Fruit fly (Drosophila melanogaster) whole organism, embryonic: ENCODE measurements around the gene cd.

Source experiments
- Adf1 ChIP-seq: fragments of 200-800 bp; sonication (Bioruptor generic); IDR thresholded peaks from 2 replicates; pipeline ENCODE4 v1.3.6; 2022; ENCODE audit warnings: missing biosample characterization, missing genetic modification characterization
- Antp ChIP-seq: fragments of 200-800 bp; sonication (Bioruptor generic); optimal IDR thresholded peaks from 3 replicates; lab custom pipeline; 2016; ENCODE audit warnings: missing biosample characterization, missing genetic modification characterization
- Bgb ChIP-seq: fragments of 200-800 bp; sonication (Bioruptor generic); IDR thresholded peaks from 2 replicates; pipeline ENCODE4 v1.3.6; 2022; ENCODE audit warnings: missing biosample characterization, missing genetic modification characterization; ENCODE audit not compliant: partially characterized antibody
- CG10209 ChIP-seq: fragments of 200-800 bp; sonication (Bioruptor generic); optimal IDR thresholded peaks from 3 replicates; lab custom pipeline; 2017; ENCODE audit warnings: missing biosample characterization, mild to moderate bottlenecking, missing genetic modification characterization, missing genetic modification reagents
- CG10267 ChIP-seq: fragments of 200-800 bp; sonication (Bioruptor generic); optimal IDR thresholded peaks from 2 replicates; lab custom pipeline; 2018; ENCODE audit warnings: missing biosample characterization, mild to moderate bottlenecking, missing genetic modification characterization, moderate library complexity
- CG10565 ChIP-seq: fragments of 200-800 bp; sonication (Bioruptor generic); optimal IDR thresholded peaks from 3 replicates; lab custom pipeline; 2016; ENCODE audit warnings: missing biosample characterization, mild to moderate bottlenecking, missing genetic modification characterization
- CG10979 ChIP-seq: fragments of 200-800 bp; sonication (Bioruptor generic); optimal IDR thresholded peaks from 2 replicates; lab custom pipeline; 2018; ENCODE audit warnings: missing biosample characterization, mild to moderate bottlenecking, missing genetic modification characterization, moderate library complexity
- CG11456 ChIP-seq: fragments of 200-800 bp; sonication (Bioruptor generic); IDR thresholded peaks from 3 replicates; pipeline ENCODE4 v1.3.6; 2022; ENCODE audit warnings: missing biosample characterization, missing genetic modification characterization
- CG11723 ChIP-seq: fragments of 200-800 bp; sonication (Bioruptor generic); optimal IDR thresholded peaks from 2 replicates; lab custom pipeline; 2017; ENCODE audit warnings: missing biosample characterization, mild to moderate bottlenecking, missing genetic modification characterization
- CG12391 ChIP-seq: fragments of 200-800 bp; sonication (Bioruptor generic); optimal IDR thresholded peaks from 3 replicates; lab custom pipeline; 2018; ENCODE audit warnings: missing biosample characterization, mild to moderate bottlenecking, missing genetic modification characterization, moderate library complexity
- CG1529 ChIP-seq: fragments of 200-800 bp; sonication (Bioruptor generic); optimal IDR thresholded peaks from 3 replicates; lab custom pipeline; 2018; ENCODE audit warnings: missing biosample characterization, missing genetic modification characterization
- CG30020 ChIP-seq: fragments of 200-800 bp; optimal IDR thresholded peaks from 2 replicates; lab custom pipeline; 2019; ENCODE audit warnings: missing biosample characterization, mild to moderate bottlenecking, missing genetic modification characterization, moderate library complexity
- CG34422 ChIP-seq: fragments of 200-800 bp; sonication (Bioruptor generic); IDR thresholded peaks from 3 replicates; pipeline ENCODE4 v1.3.6; 2022; ENCODE audit warnings: missing biosample characterization, missing genetic modification characterization
- CG5953 ChIP-seq: fragments of 200-800 bp; sonication (Bioruptor generic); IDR thresholded peaks from 2 replicates; pipeline ENCODE4 v1.3.6; 2022; ENCODE audit warnings: missing biosample characterization, missing genetic modification characterization
- CG7556 ChIP-seq: fragments of 200-800 bp; sonication (Bioruptor generic); optimal IDR thresholded peaks from 2 replicates; lab custom pipeline; 2017; ENCODE audit warnings: missing biosample characterization, mild to moderate bottlenecking, missing genetic modification characterization
- CG7987 ChIP-seq: fragments of 200-800 bp; sonication (Bioruptor generic); optimal IDR thresholded peaks from 2 replicates; lab custom pipeline; 2018; ENCODE audit warnings: missing biosample characterization, mild to moderate bottlenecking, missing genetic modification characterization, moderate library complexity
- D ChIP-seq, 2 experiments: fragments of 200-800 bp in 1 of 2; fragments of >200 bp in 1 of 2; sonication (Bioruptor generic) in 1 of 2; optimal IDR thresholded peaks; 2 replicates in 1 of 2; 3 replicates in 1 of 2; lab custom pipeline; 2017; ENCODE audit warnings: mild to moderate bottlenecking in 1 of 2, missing biosample characterization in 1 of 2, missing genetic modification characterization in 1 of 2, missing genetic modification reagents in 1 of 2
- D19A ChIP-seq: fragments of 200-800 bp; optimal IDR thresholded peaks from 3 replicates; lab custom pipeline; 2019; ENCODE audit warnings: missing biosample characterization, mild to moderate bottlenecking, missing genetic modification characterization, moderate library complexity
- D19B ChIP-seq: fragments of 200-800 bp; sonication (Bioruptor generic); optimal IDR thresholded peaks from 2 replicates; lab custom pipeline; 2017; ENCODE audit warnings: missing biosample characterization, mild to moderate bottlenecking, missing genetic modification characterization
- Dbx ChIP-seq: fragments of 200-800 bp; sonication (Bioruptor generic); IDR thresholded peaks from 3 replicates; pipeline ENCODE4 v1.3.6; 2022; ENCODE audit warnings: missing biosample characterization, missing genetic modification characterization
- E2f1 ChIP-seq: fragments of 200-800 bp; sonication (Bioruptor generic); IDR thresholded peaks from 2 replicates; pipeline ENCODE4 v1.3.6; 2022; ENCODE audit warnings: missing biosample characterization, missing genetic modification characterization
- Elba2 ChIP-seq: fragments of 200-800 bp; sonication (Bioruptor generic); optimal IDR thresholded peaks from 3 replicates; lab custom pipeline; 2016; ENCODE audit warnings: missing biosample characterization, missing genetic modification characterization
- HLH54F ChIP-seq: fragments of 200-800 bp; sonication (Bioruptor generic); optimal IDR thresholded peaks from 3 replicates; lab custom pipeline; 2016; ENCODE audit warnings: missing biosample characterization, missing genetic modification characterization
- HmgZ ChIP-seq: fragments of 200-800 bp; sonication (Bioruptor generic); optimal IDR thresholded peaks from 2 replicates; lab custom pipeline; 2018; ENCODE audit warnings: missing biosample characterization, mild to moderate bottlenecking, missing genetic modification characterization
- Med ChIP-seq: fragments of 200-800 bp; sonication (Bioruptor generic); peaks from one replicate; lab custom pipeline; 2016; ENCODE audit warnings: missing biosample characterization, missing genetic modification characterization, mild to moderate bottlenecking, inconsistent platforms, moderate library complexity
- NK7.1 ChIP-seq: fragments of 200-800 bp; sonication (Bioruptor generic); optimal IDR thresholded peaks from 3 replicates; lab custom pipeline; 2016; ENCODE audit warnings: missing biosample characterization, missing genetic modification characterization
- Ssrp ChIP-seq: fragments of 200-800 bp; sonication (Bioruptor generic); optimal IDR thresholded peaks from 2 replicates; lab custom pipeline; 2018; ENCODE audit warnings: missing biosample characterization, mild to moderate bottlenecking, missing genetic modification characterization, moderate library complexity
- TFAM ChIP-seq: fragments of 200-800 bp; sonication (Bioruptor generic); optimal IDR thresholded peaks from 2 replicates; lab custom pipeline; 2017; ENCODE audit warnings: missing biosample characterization, missing genetic modification characterization, inconsistent platforms
- YL-1 ChIP-seq: fragments of 200-800 bp; sonication (Bioruptor generic); optimal IDR thresholded peaks from 3 replicates; lab custom pipeline; 2017; ENCODE audit warnings: missing biosample characterization, mild to moderate bottlenecking, missing genetic modification characterization
- ara ChIP-seq: fragments of 200-800 bp; sonication (Bioruptor generic); IDR thresholded peaks from 2 replicates; pipeline ENCODE4 v1.3.6; 2022; ENCODE audit warnings: missing biosample characterization, missing genetic modification characterization
- da ChIP-seq: fragments of 200-800 bp; sonication (Bioruptor generic); optimal IDR thresholded peaks from 2 replicates; lab custom pipeline; 2016; ENCODE audit warnings: missing biosample characterization, missing genetic modification characterization
- hbn ChIP-seq: fragments of 200-800 bp; sonication (Bioruptor generic); IDR thresholded peaks from 2 replicates; pipeline ENCODE4 v1.3.6; 2022; ENCODE audit warnings: missing biosample characterization, missing genetic modification characterization; ENCODE audit not compliant: partially characterized antibody
- her ChIP-seq: fragments of 200-800 bp; sonication (Bioruptor generic); optimal IDR thresholded peaks from 2 replicates; lab custom pipeline; 2016; ENCODE audit warnings: missing biosample characterization, missing genetic modification characterization
- insv ChIP-seq, 2 experiments: fragments of 200-800 bp; sonication (Bioruptor generic); optimal IDR thresholded peaks; 3 replicates each; lab custom pipeline; 2016 to 2018; ENCODE audit warnings: missing biosample characterization in 2 of 2, missing genetic modification characterization in 2 of 2
- lola ChIP-seq, 3 experiments: fragments of >200 bp in 2 of 3; fragments of 200-800 bp in 1 of 3; sonication (Bioruptor generic) in 1 of 3; optimal IDR thresholded peaks; 2 replicates each; lab custom pipeline; 2017 to 2019; ENCODE audit warnings: missing biosample characterization in 3 of 3, missing genetic modification characterization in 3 of 3, mild to moderate bottlenecking in 1 of 3, moderate library complexity in 1 of 3
- mam ChIP-seq: fragments of 200-800 bp; sonication (Bioruptor generic); optimal IDR thresholded peaks from 3 replicates; lab custom pipeline; 2016; ENCODE audit warnings: missing biosample characterization, missing genetic modification characterization
- nmo ChIP-seq: fragments of 200-800 bp; sonication (Bioruptor generic); optimal IDR thresholded peaks from 2 replicates; lab custom pipeline; 2018; ENCODE audit warnings: missing biosample characterization, mild to moderate bottlenecking, missing genetic modification characterization, moderate library complexity
- org-1 ChIP-seq: fragments of 200-800 bp; sonication (Bioruptor generic); optimal IDR thresholded peaks from 2 replicates; lab custom pipeline; 2017; ENCODE audit warnings: missing biosample characterization, missing genetic modification characterization
- p53 ChIP-seq: fragments of 200-800 bp; sonication (Bioruptor generic); optimal IDR thresholded peaks from 2 replicates; lab custom pipeline; 2016; ENCODE audit warnings: missing biosample characterization, missing genetic modification characterization
- prd ChIP-seq, 3 experiments: fragments of >200 bp in 2 of 3; fragments of 200-800 bp in 1 of 3; sonication (Bioruptor generic) in 1 of 3; optimal IDR thresholded peaks in 2 of 3; IDR thresholded peaks in 1 of 3; 2 replicates in 2 of 3; 3 replicates in 1 of 3; pipeline versions ENCODE4 v1.3.6 to Lab custom; 2017 to 2022; ENCODE audit warnings: missing biosample characterization in 1 of 3, missing genetic modification characterization in 1 of 3
- sc ChIP-seq, 3 experiments: fragments of >200 bp in 2 of 3; fragments of 200-800 bp in 1 of 3; sonication (Bioruptor generic) in 1 of 3; optimal IDR thresholded peaks; 2 replicates in 2 of 3; 3 replicates in 1 of 3; lab custom pipeline; 2017; ENCODE audit warnings: mild to moderate bottlenecking in 1 of 3, missing biosample characterization in 1 of 3, missing genetic modification characterization in 1 of 3, missing genetic modification reagents in 1 of 3
- ssp ChIP-seq: fragments of 200-800 bp; sonication (Bioruptor generic); IDR thresholded peaks from 2 replicates; pipeline ENCODE4 v1.3.6; 2022; ENCODE audit warnings: missing biosample characterization, missing genetic modification characterization
- stc ChIP-seq: fragments of 200-800 bp; sonication (Bioruptor generic); IDR thresholded peaks from 2 replicates; pipeline ENCODE4 v1.3.6; 2022; ENCODE audit warnings: missing biosample characterization, missing genetic modification characterization
- tio ChIP-seq: fragments of 200-800 bp; sonication (Bioruptor generic); optimal IDR thresholded peaks from 2 replicates; lab custom pipeline; 2017; ENCODE audit warnings: missing biosample characterization, missing genetic modification characterization, inconsistent platforms
- ttk ChIP-seq: fragments of 200-800 bp; sonication (Bioruptor generic); IDR thresholded peaks from 2 replicates; pipeline ENCODE4 v2.1.2; 2022; ENCODE audit warnings: missing biosample characterization, missing genetic modification characterization
- yki ChIP-seq: fragments of >200 bp; optimal IDR thresholded peaks from 3 replicates; lab custom pipeline; 2018
- zen ChIP-seq: fragments of 200-800 bp; sonication (Bioruptor generic); optimal IDR thresholded peaks from 3 replicates; lab custom pipeline; 2018; ENCODE audit warnings: missing biosample characterization, mild to moderate bottlenecking, missing genetic modification characterization, moderate library complexity
- zf30C ChIP-seq: fragments of 200-800 bp; sonication (Bioruptor generic); optimal IDR thresholded peaks from 3 replicates; lab custom pipeline; 2018; ENCODE audit warnings: missing biosample characterization, mild to moderate bottlenecking, missing genetic modification characterization

cd gene

DNA sequence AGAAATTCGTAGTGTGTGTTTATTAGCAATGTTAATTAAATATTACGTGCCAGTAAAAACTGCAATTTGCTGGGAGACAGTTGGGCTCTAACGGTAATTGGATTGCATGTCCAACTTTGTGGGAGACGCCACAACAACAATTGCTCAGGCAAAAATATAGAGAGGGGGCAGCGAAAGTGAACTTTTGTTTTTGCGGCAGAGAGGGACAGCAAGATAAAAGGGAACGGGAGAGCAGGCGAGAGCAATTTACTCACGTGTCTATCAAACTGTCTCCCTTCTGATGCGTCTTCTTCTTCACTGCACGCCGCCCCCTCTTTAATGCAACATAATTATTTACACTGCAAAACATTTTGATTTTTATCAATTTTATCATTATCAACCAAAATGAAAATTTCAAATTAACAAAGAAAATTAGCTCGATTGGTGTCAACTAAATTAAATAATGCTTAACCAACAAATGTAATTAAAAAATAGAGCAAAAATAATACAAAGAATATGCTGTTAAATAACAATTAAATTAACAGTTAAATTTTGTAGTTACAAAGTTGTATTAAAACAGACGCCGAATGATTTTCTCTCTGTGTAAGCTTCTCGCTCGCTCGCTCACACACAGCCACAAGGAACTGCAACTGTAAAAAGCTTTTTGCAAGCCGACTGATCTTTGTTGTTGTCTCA, 27.3 kb upstream of the cd start (continued):
- peak; percentile 79 for TF ChIP-seq CG1529 (GFP tag; lab: Kevin White, UChicago)
- peak; percentile 86 for TF ChIP-seq stc (GFP tag; lab: Robert Waterston, UW)
- peak; percentile 50 for TF ChIP-seq CG30020
- TF ChIP-seq insv (GFP tag; optimal IDR thresholded peaks at IDR 0.05; lab: Kevin White, UChicago), result no peak
- TF ChIP-seq CG10267, result peak; percentile 89
- no peak for TF ChIP-seq NK7.1 (GFP tag; lab: Kevin White, UChicago)
- TF ChIP-seq zf30C (GFP tag; lab: Kevin White, UChicago), result peak; percentile 80
- peak; percentile 79 for TF ChIP-seq ttk (GFP tag; lab: Robert Waterston, UW)
- TF ChIP-seq Med (GFP tag; lab: Kevin White, UChicago), result peak; percentile 80
- peak; percentile 4 for TF ChIP-seq HmgZ (tag; lab: Kevin White, UChicago)
- TF ChIP-seq CG7556 (GFP tag; lab: Kevin White, UChicago), result peak; percentile 75
- 0 out of 3 replicates have a peak, but pooled peaks have one; percentile 21 for TF ChIP-seq CG11456 (GFP tag; lab: Robert Waterston, UW)
- TF ChIP-seq D19B, result peak; percentile 33
- no peak for TF ChIP-seq her
- peak; percentile 77 for TF ChIP-seq CG10209 (GFP tag; lab: Kevin White, UChicago)
- no peak for TF ChIP-seq sc (optimal IDR thresholded peaks at IDR 0.05; lab: Kevin White, UChicago)
- TF ChIP-seq sc (GFP tag; optimal IDR thresholded peaks at IDR 0.05; lab: Kevin White, UChicago), result peak; percentile 69
- peak; percentile 52 for TF ChIP-seq E2f1 (GFP tag; lab: Robert Waterston, UW)
- peak; percentile 64 for TF ChIP-seq tio (GFP tag; lab: Kevin White, UChicago)
- TF ChIP-seq nmo (GFP tag; lab: Kevin White, UChicago), result peak; percentile 91
- TF ChIP-seq yki (lab: Kevin White, UChicago), result no peak
- TF ChIP-seq TFAM (GFP tag; lab: Kevin White, UChicago), result peak; percentile 57
- no peak for TF ChIP-seq da (GFP tag; lab: Kevin White, UChicago)
- TF ChIP-seq org-1 (GFP tag; lab: Kevin White, UChicago), result peak; percentile 69
- peak; percentile 90 for TF ChIP-seq Ssrp (tag; lab: Kevin White, UChicago)
- no peak for TF ChIP-seq CG7987 (GFP tag; lab: Kevin White, UChicago)
- TF ChIP-seq Adf1 (GFP tag; lab: Robert Waterston, UW), result no peak
- TF ChIP-seq Dbx (GFP tag; lab: Robert Waterston, UW), result no peak
- peak; percentile 13 for TF ChIP-seq CG10565 (GFP tag; lab: Kevin White, UChicago)
- peak; percentile 76 for TF ChIP-seq CG34422
- no peak for TF ChIP-seq YL-1 (GFP tag; lab: Kevin White, UChicago)
- peak; percentile 50; the same call in 1 of the 2 replicates for TF ChIP-seq CG5953 (GFP tag; lab: Robert Waterston, UW)
- TF ChIP-seq Bgb, result no peak
- TF ChIP-seq mam (GFP tag; lab: Kevin White, UChicago), result peak; percentile 51
- no peak for TF ChIP-seq hbn (GFP tag; lab: Robert Waterston, UW)
- peak; percentile 97 for TF ChIP-seq CG10979 (tag; lab: Kevin White, UChicago)
- peak; percentile 60 for TF ChIP-seq CG11723 (GFP tag; lab: Kevin White, UChicago)
- TF ChIP-seq Elba2 (GFP tag; lab: Kevin White, UChicago), result no peak
- peak; percentile 44; the same call in 1 of the 2 replicates for TF ChIP-seq ssp
- no peak for TF ChIP-seq p53 (GFP tag; lab: Kevin White, UChicago)
- TF ChIP-seq CG12391 (tag; lab: Kevin White, UChicago), result peak; percentile 88
- TF ChIP-seq zen (tag; lab: Kevin White, UChicago), result peak; percentile 89
- TF ChIP-seq D (optimal IDR thresholded peaks at IDR 0.05; lab: Kevin White, UChicago), result no peak
- TF ChIP-seq D (GFP tag; optimal IDR thresholded peaks at IDR 0.05; lab: Kevin White, UChicago), result peak; percentile 87
- TF ChIP-seq Antp (GFP tag; lab: Kevin White, UChicago), result peak; percentile 2
- peak in 1 of 3 experiments; percentile 83 for TF ChIP-seq lola (GFP tag; optimal IDR thresholded peaks at IDR 0.05; lab: Kevin White, UChicago)
- no peak for TF ChIP-seq prd (optimal IDR thresholded peaks at IDR 0.05; lab: Kevin White, UChicago)
- peak; percentile 77 for TF ChIP-seq prd (GFP tag; IDR thresholded peaks at IDR 0.05; lab: Robert Waterston, UW)
- TF ChIP-seq D19A (tag; lab: Kevin White, UChicago), result peak; percentile 89
- peak; percentile 38 for TF ChIP-seq HLH54F
- TF ChIP-seq ara (GFP tag; lab: Robert Waterston, UW), result peak; percentile 75; the same call in 1 of the 2 replicates
